Fruit fly (Drosophila melanogaster) whole organism, embryonic: ENCODE results near the gene Cul2.

ENCODE experiments used
- CG4617 ChIP-seq: fragments of 200-800 bp; sonication (Bioruptor generic); optimal IDR thresholded peaks from 3 replicates; lab custom pipeline; 2016; ENCODE audit warnings: missing biosample characterization, missing genetic modification characterization, borderline replicate concordance
- CG9727 ChIP-seq: fragments of 200-800 bp; sonication (Bioruptor generic); optimal IDR thresholded peaks from 3 replicates; lab custom pipeline; 2017; ENCODE audit warnings: missing biosample characterization, mild to moderate bottlenecking, missing genetic modification characterization
- Nf-YC ChIP-seq: fragments of 200-800 bp; optimal IDR thresholded peaks from 3 replicates; lab custom pipeline; 2019; ENCODE audit warnings: missing biosample characterization, mild to moderate bottlenecking, missing genetic modification characterization, moderate library complexity
- Oaz ChIP-seq: fragments of 200-800 bp; sonication (Bioruptor generic); IDR thresholded peaks from 2 replicates; pipeline ENCODE4 v1.3.6; 2022; ENCODE audit warnings: missing biosample characterization, missing genetic modification characterization
- bab2 ChIP-seq: fragments of 200-800 bp; sonication (Bioruptor generic); optimal IDR thresholded peaks from 2 replicates; lab custom pipeline; 2016; ENCODE audit warnings: missing biosample characterization, missing genetic modification characterization
- unpg ChIP-seq: fragments of 200-800 bp; sonication (Bioruptor generic); optimal IDR thresholded peaks from 3 replicates; lab custom pipeline; 2018; ENCODE audit warnings: missing biosample characterization, mild to moderate bottlenecking, missing genetic modification characterization, moderate library complexity
- usp ChIP-seq: fragments of >200 bp; optimal IDR thresholded peaks from 2 replicates; lab custom pipeline; 2017; ENCODE audit warnings: missing biosample characterization, missing genetic modification characterization

dm6 chr2L:21629149-21629813 is 29.3 kb upstream of the Cul2 start:
- TF ChIP-seq usp (GFP tag; lab: Kevin White, UChicago) (no peak), CG4617 (GFP tag; lab: Kevin White, UChicago) (no peak), Oaz (no peak), bab2 (GFP tag; lab: Kevin White, UChicago) (no peak), CG9727 (GFP tag; lab: Kevin White, UChicago) (no peak), unpg (GFP tag; lab: Kevin White, UChicago) (no peak), Nf-YC (tag; lab: Kevin White, UChicago) (peak; percentile 67)
